Fruit fly (Drosophila melanogaster): ENCODE data around the gene CG34175.

CG34175 gene

dm6 chr2L:3440322-3440721, 42.5 kb downstream of the CG34175 start (continued):
- peak; percentile 68 for TF ChIP-seq PHDP (tag; optimal IDR thresholded peaks at IDR 0.05)
- TF ChIP-seq CG11247 (GFP tag; IDR thresholded peaks at IDR 0.05), result peak; percentile 58; the same call in 1 of the 2 replicates
- peak; percentile 34; the same call in 1 of the 2 replicates for TF ChIP-seq gsb (GFP tag; IDR thresholded peaks at IDR 0.05)
- TF ChIP-seq fd102C (GFP tag; optimal IDR thresholded peaks at IDR 0.05), result no peak
- peak; percentile 64 for TF ChIP-seq Six4 (GFP tag; optimal IDR thresholded peaks at IDR 0.05)
- TF ChIP-seq Dfd (GFP tag; optimal IDR thresholded peaks at IDR 0.05), result no peak
- 0 out of 2 replicates have a peak, but pooled peaks have one; percentile 38 for TF ChIP-seq seq (GFP tag; IDR thresholded peaks at IDR 0.05)
- TF ChIP-seq CG12942 (GFP tag; optimal IDR thresholded peaks at IDR 0.05), result peak; percentile 59
- peak; percentile 53; the same call in 1 of the 2 replicates for TF ChIP-seq CG4360 (GFP tag; IDR thresholded peaks at IDR 0.05)
- peak; percentile 54 for TF ChIP-seq CG9215 (GFP tag; IDR thresholded peaks at IDR 0.05)
- TF ChIP-seq lov (optimal IDR thresholded peaks at IDR 0.05), result no peak
- 0 out of 3 replicates have a peak, but pooled peaks have one; percentile 76 for TF ChIP-seq lov (GFP tag; IDR thresholded peaks at IDR 0.05)
- peak; percentile 47 for TF ChIP-seq nerfin-1 (tag; optimal IDR thresholded peaks at IDR 0.05)
- peak; percentile 63 for TF ChIP-seq CG30403 (GFP tag; optimal IDR thresholded peaks at IDR 0.05)
- TF ChIP-seq C15 (GFP tag; IDR thresholded peaks at IDR 0.05), result no peak
- no peak for TF ChIP-seq gcm2 (GFP tag; optimal IDR thresholded peaks at IDR 0.05)
- no peak for TF ChIP-seq Vsx1 (GFP tag; optimal IDR thresholded peaks at IDR 0.05)
- TF ChIP-seq Usf (GFP tag; optimal IDR thresholded peaks at IDR 0.05), result no peak
- TF ChIP-seq Bgb (GFP tag; IDR thresholded peaks at IDR 0.05; ENCODE audit: partially characterized antibody), result no peak
- TF ChIP-seq Dll (GFP tag; IDR thresholded peaks at IDR 0.05; ENCODE audit: partially characterized antibody), result no peak
- TF ChIP-seq CG1603 (tag; optimal IDR thresholded peaks at IDR 0.05), result peak; percentile 90
- TF ChIP-seq CG13624 (GFP tag; optimal IDR thresholded peaks at IDR 0.05), result no peak
- TF ChIP-seq CG13424 (tag; optimal IDR thresholded peaks at IDR 0.05), result peak; percentile 25
- no peak for TF ChIP-seq CG10543 (GFP tag; optimal IDR thresholded peaks at IDR 0.05)
- no peak for TF ChIP-seq Hsf (GFP tag; optimal IDR thresholded peaks at IDR 0.05)
- TF ChIP-seq CG12219 (GFP tag; optimal IDR thresholded peaks at IDR 0.05), result no peak
- TF ChIP-seq usp (GFP tag; optimal IDR thresholded peaks at IDR 0.05), result no peak
- TF ChIP-seq pum (GFP tag; optimal IDR thresholded peaks at IDR 0.05), result peak; percentile 36
- no peak for TF ChIP-seq mirr (GFP tag; optimal IDR thresholded peaks at IDR 0.05)
- TF ChIP-seq dpn (GFP tag; optimal IDR thresholded peaks at IDR 0.05), result peak; percentile 45 to 59
- TF ChIP-seq Dbx (GFP tag; IDR thresholded peaks at IDR 0.05), result 0 out of 3 replicates have a peak, but pooled peaks have one; percentile 43
- no peak for TF ChIP-seq CG6765 (GFP tag; optimal IDR thresholded peaks at IDR 0.05)
- TF ChIP-seq CG12104 (GFP tag; optimal IDR thresholded peaks at IDR 0.05), result no peak
- TF ChIP-seq CG5180 (GFP tag; optimal IDR thresholded peaks at IDR 0.05), result peak; percentile 92
- TF ChIP-seq Taf1 (GFP tag; IDR thresholded peaks at IDR 0.05), result peak; percentile 19; the same call in 1 of the 2 replicates
- TF ChIP-seq CG7271 (tag; optimal IDR thresholded peaks at IDR 0.05), result no peak
- peak; percentile 74 for TF ChIP-seq CG4730 (GFP tag; IDR thresholded peaks at IDR 0.05)
- no peak for TF ChIP-seq CG2129 (GFP tag; IDR thresholded peaks at IDR 0.05; ENCODE audit: partially characterized antibody)
- TF ChIP-seq CG17328 (GFP tag; IDR thresholded peaks at IDR 0.05), result peak; percentile 77
- peak; percentile 74 for TF ChIP-seq CG2678 (tag; optimal IDR thresholded peaks at IDR 0.05)
- peak; percentile 10 for TF ChIP-seq CG2202 (tag; optimal IDR thresholded peaks at IDR 0.05)
- TF ChIP-seq phol (tag; optimal IDR thresholded peaks at IDR 0.05), result peak; percentile 77
- TF ChIP-seq klu (GFP tag; IDR thresholded peaks at IDR 0.05), result peak; percentile 36; the same call in 1 of the 2 replicates
- TF ChIP-seq bigmax (GFP tag; optimal IDR thresholded peaks at IDR 0.05), result no peak
- no peak for TF ChIP-seq hkb (optimal IDR thresholded peaks at IDR 0.05)
- peak; percentile 79 for TF ChIP-seq hkb (GFP tag; IDR thresholded peaks at IDR 0.05)
- TF ChIP-seq CG10321 (GFP tag; IDR thresholded peaks at IDR 0.05), result peak; percentile 49; the same call in 1 of the 2 replicates
- TF ChIP-seq hbn (GFP tag; IDR thresholded peaks at IDR 0.05; ENCODE audit: partially characterized antibody), result no peak
- TF ChIP-seq CG7556 (GFP tag; optimal IDR thresholded peaks at IDR 0.05), result peak; percentile 44
- peak; percentile 67 for TF ChIP-seq CG32767 (GFP tag; IDR thresholded peaks at IDR 0.05)
- TF ChIP-seq tx (GFP tag; optimal IDR thresholded peaks at IDR 0.05), result no peak
